Worm (Caenorhabditis elegans) whole organism, L4 larva: ENCODE data around the gene T28D9.4.
A peak's percentile ranks its signal among the peaks of the same experiment; 100 is the strongest.

Experiments
- cey-2 ChIP-seq: sonication (generic microtip); optimal IDR thresholded peaks from 3 replicates; lab custom pipeline; 2017; ENCODE audit warnings: missing genetic modification characterization, mild to moderate bottlenecking, missing compliant biosample characterization, antibody characterized with exemption, borderline replicate concordance; ENCODE audit not compliant: insufficient read depth
- fos-1 ChIP-seq: fragments of 150-350 bp; optimal IDR thresholded peaks from 2 replicates; lab custom pipeline; 2014; ENCODE audit warnings: missing biosample characterization, missing genetic modification characterization
- lin-39 ChIP-seq: fragments of 150-350 bp; optimal IDR thresholded peaks from 2 replicates; lab custom pipeline; 2014; ENCODE audit warnings: missing biosample characterization, missing genetic modification reagents, missing genetic modification characterization
- lsy-2 ChIP-seq, 2 experiments: fragments of 150-350 bp in 1 of 2; sonication (generic microtip) in 1 of 2; optimal IDR thresholded peaks; 2 replicates each; lab custom pipeline; 2014 to 2017; ENCODE audit warnings: missing biosample characterization in 2 of 2, missing genetic modification characterization in 2 of 2
- nhr-25 ChIP-seq: sonication (generic microtip); optimal IDR thresholded peaks from 2 replicates; lab custom pipeline; 2017; ENCODE audit warnings: missing genetic modification characterization, mild to moderate bottlenecking, missing compliant biosample characterization, antibody characterized with exemption, moderate library complexity, borderline replicate concordance; ENCODE audit not compliant: insufficient read depth

- TF ChIP-seq fos-1 (tag; lab: Kevin White, UChicago) = no peak
- TF ChIP-seq cey-2 (tag; lab: Kevin White, UChicago) = no peak
- no peak for TF ChIP-seq lsy-2 (tag; optimal IDR thresholded peaks at IDR 0.05; lab: Kevin White, UChicago)
- TF ChIP-seq lin-39 (tag; lab: Kevin White, UChicago) = no peak
- peak; percentile 41 for TF ChIP-seq nhr-25 (tag; lab: Kevin White, UChicago)
Observed at ce11 chrII:6448189-6448588, 28.6 kb upstream of the T28D9.4 start.
